Worm (Caenorhabditis elegans) whole organism, L3 larva: ENCODE results near the gene Y7A5A.13.

Experiments
- R02D3.7 ChIP-seq: fragments of 150-350 bp; optimal IDR thresholded peaks from 2 replicates; lab custom pipeline; 2014; ENCODE audit warnings: missing biosample characterization, missing genetic modification characterization
- ZK546.5 ChIP-seq: sonication (generic microtip); optimal IDR thresholded peaks from 2 replicates; lab custom pipeline; 2017; ENCODE audit warnings: missing biosample characterization, missing genetic modification characterization
- aly-2 ChIP-seq: fragments of 150-350 bp; optimal IDR thresholded peaks from 2 replicates; lab custom pipeline; 2014; ENCODE audit warnings: missing biosample characterization, missing genetic modification characterization
- ama-1 ChIP-seq: fragments of 150-350 bp; optimal IDR thresholded peaks from 2 replicates; lab custom pipeline; 2018
- ceh-16 ChIP-seq: sonication (generic microtip); optimal IDR thresholded peaks from 2 replicates; lab custom pipeline; 2017; ENCODE audit warnings: missing biosample characterization, missing genetic modification characterization
- ceh-28 ChIP-seq: fragments of 150-350 bp; optimal IDR thresholded peaks from 2 replicates; lab custom pipeline; 2014; ENCODE audit warnings: missing biosample characterization, missing genetic modification reagents, missing genetic modification characterization
- ceh-82 ChIP-seq: fragments of 150-350 bp; optimal IDR thresholded peaks from 2 replicates; lab custom pipeline; 2014; ENCODE audit warnings: missing biosample characterization, missing genetic modification characterization
- ceh-9 ChIP-seq: sonication (generic microtip); optimal IDR thresholded peaks from 2 replicates; lab custom pipeline; 2018; ENCODE audit warnings: missing biosample characterization, missing genetic modification characterization
- daf-12 ChIP-seq: fragments of 150-350 bp; optimal IDR thresholded peaks from 2 replicates; lab custom pipeline; 2014; ENCODE audit warnings: missing biosample characterization, missing genetic modification reagents, missing genetic modification characterization
- egl-5 ChIP-seq: fragments of 150-350 bp; optimal IDR thresholded peaks from 2 replicates; lab custom pipeline; 2017; ENCODE audit warnings: missing biosample characterization, missing genetic modification reagents, missing genetic modification characterization, inconsistent platforms
- elt-1 ChIP-seq: fragments of 150-350 bp; optimal IDR thresholded peaks from 2 replicates; lab custom pipeline; 2014; ENCODE audit warnings: missing biosample characterization, missing genetic modification characterization
- elt-2 ChIP-seq: sonication (generic microtip); optimal IDR thresholded peaks from 2 replicates; lab custom pipeline; 2016; ENCODE audit warnings: missing genetic modification reagents, mild to moderate bottlenecking, missing genetic modification characterization, missing compliant biosample characterization
- eor-1 ChIP-seq, 2 experiments: fragments of 150-350 bp; optimal IDR thresholded peaks; 2 replicates each; lab custom pipeline; 2014 to 2018; ENCODE audit warnings: missing biosample characterization in 2 of 2, missing genetic modification characterization in 2 of 2
- fkh-2 ChIP-seq: fragments of 150-350 bp; optimal IDR thresholded peaks from 2 replicates; lab custom pipeline; 2014; ENCODE audit warnings: missing biosample characterization, missing genetic modification reagents, missing genetic modification characterization
- fos-1 ChIP-seq: fragments of 150-350 bp; optimal IDR thresholded peaks from 2 replicates; lab custom pipeline; 2014; ENCODE audit warnings: missing biosample characterization, missing genetic modification characterization
- hmg-11 ChIP-seq: sonication (generic microtip); optimal IDR thresholded peaks from 2 replicates; lab custom pipeline; 2016; ENCODE audit warnings: missing genetic modification characterization, missing compliant biosample characterization
- jun-1 ChIP-seq: fragments of 150-350 bp; optimal IDR thresholded peaks from 2 replicates; lab custom pipeline; 2014; ENCODE audit warnings: missing biosample characterization, missing genetic modification reagents, missing genetic modification characterization
- lin-39 ChIP-seq: fragments of 150-350 bp; optimal IDR thresholded peaks from 2 replicates; lab custom pipeline; 2018; ENCODE audit warnings: missing biosample characterization, missing genetic modification reagents, missing genetic modification characterization
- lsy-12 ChIP-seq: sonication (generic microtip); optimal IDR thresholded peaks from 2 replicates; lab custom pipeline; 2016; ENCODE audit warnings: mild to moderate bottlenecking, missing genetic modification characterization, missing compliant biosample characterization
- mdl-1 ChIP-seq: fragments of 150-350 bp; optimal IDR thresholded peaks from 2 replicates; lab custom pipeline; 2014; ENCODE audit warnings: missing biosample characterization, missing genetic modification characterization
- nhr-11 ChIP-seq: fragments of 150-350 bp; optimal IDR thresholded peaks from 2 replicates; lab custom pipeline; 2014; ENCODE audit warnings: missing biosample characterization, missing genetic modification characterization
- nhr-12 ChIP-seq: fragments of 150-350 bp; optimal IDR thresholded peaks from 2 replicates; lab custom pipeline; 2014; ENCODE audit warnings: missing biosample characterization, missing genetic modification characterization
- nhr-23 ChIP-seq: fragments of 150-350 bp; optimal IDR thresholded peaks from 2 replicates; lab custom pipeline; 2014; ENCODE audit warnings: missing biosample characterization, missing genetic modification reagents, missing genetic modification characterization
- nhr-25 ChIP-seq: sonication (generic microtip); optimal IDR thresholded peaks from 2 replicates; lab custom pipeline; 2017; ENCODE audit warnings: missing biosample characterization, missing genetic modification characterization
- nhr-28 ChIP-seq: fragments of 150-350 bp; optimal IDR thresholded peaks from 2 replicates; lab custom pipeline; 2014; ENCODE audit warnings: missing biosample characterization, missing genetic modification characterization
- nhr-43 ChIP-seq: sonication (generic microtip); optimal IDR thresholded peaks from 2 replicates; lab custom pipeline; 2016; ENCODE audit warnings: mild to moderate bottlenecking, missing genetic modification characterization, missing compliant biosample characterization; ENCODE audit not compliant: poor library complexity, severe bottlenecking
- pqm-1 ChIP-seq: fragments of 150-350 bp; optimal IDR thresholded peaks from 2 replicates; lab custom pipeline; 2017; ENCODE audit warnings: missing biosample characterization, missing genetic modification characterization, inconsistent platforms
- sea-2 ChIP-seq: fragments of 150-350 bp; sonication (generic microtip); optimal IDR thresholded peaks from 4 replicates; lab custom pipeline; 2014; ENCODE audit warnings: missing biosample characterization, missing genetic modification reagents, missing genetic modification characterization
- skn-1 ChIP-seq: fragments of 150-350 bp; optimal IDR thresholded peaks from 2 replicates; lab custom pipeline; 2014; ENCODE audit warnings: missing biosample characterization, missing genetic modification characterization
- snpc-4 ChIP-seq: fragments of 150-350 bp; optimal IDR thresholded peaks from 2 replicates; lab custom pipeline; 2014; ENCODE audit warnings: missing biosample characterization, missing genetic modification characterization
- unc-62 ChIP-seq: fragments of 150-350 bp; sonication (generic microtip); optimal IDR thresholded peaks from 4 replicates; lab custom pipeline; 2014; ENCODE audit warnings: missing biosample characterization, missing genetic modification reagents, missing genetic modification characterization
- ztf-11 ChIP-seq: fragments of 150-350 bp; optimal IDR thresholded peaks from 2 replicates; lab custom pipeline; 2014; ENCODE audit warnings: missing biosample characterization, missing genetic modification characterization
- ztf-4 ChIP-seq: fragments of 150-350 bp; optimal IDR thresholded peaks from 2 replicates; lab custom pipeline; 2014; ENCODE audit warnings: missing biosample characterization, missing genetic modification characterization

Y7A5A.13 gene

ce11 chrX:15794977-15795376, 21.3 kb downstream of the Y7A5A.13 start, which contains the start of gene Y7A5A.10:
TSS of gene Y7A5A.10 (minus strand) at chrX:15795077.
- no peak for TF ChIP-seq aly-2 (tag; lab: Kevin White, UChicago)
- no peak for TF ChIP-seq unc-62 (GFP tag; lab: Kevin White, UChicago)
- TF ChIP-seq jun-1, result no peak
- no peak for TF ChIP-seq snpc-4 (tag; lab: Kevin White, UChicago)
- TF ChIP-seq ceh-82 (tag; lab: Kevin White, UChicago), result no peak
- no peak for TF ChIP-seq nhr-11
- TF ChIP-seq ceh-28, result no peak
- TF ChIP-seq daf-12 (tag; lab: Kevin White, UChicago), result no peak
- TF ChIP-seq ztf-4, result no peak
- no peak for TF ChIP-seq skn-1 (tag; lab: Kevin White, UChicago)
- no peak for TF ChIP-seq ceh-9 (tag; lab: Kevin White, UChicago)

- peak; percentile 6 for TF ChIP-seq lsy-12 (tag; lab: Kevin White, UChicago)
- TF ChIP-seq nhr-25 (tag; lab: Kevin White, UChicago), result peak; percentile 29
- TF ChIP-seq nhr-43 (tag; lab: Kevin White, UChicago), result peak; percentile 68
- TF ChIP-seq R02D3.7 (tag; lab: Kevin White, UChicago), result no peak
- TF ChIP-seq jun-1, result no peak
- peak; percentile 50 for TF ChIP-seq nhr-23 (tag; lab: Kevin White, UChicago)
Observed at ce11 chrX:15796633-15797032, 23.0 kb downstream of the Y7A5A.13 start.

- TF ChIP-seq lsy-12 (tag; lab: Kevin White, UChicago) (no peak), ztf-11 (no peak), elt-2 (tag; lab: Kevin White, UChicago) (peak; percentile 50), mdl-1 (tag; lab: Kevin White, UChicago) (no peak), snpc-4 (tag; lab: Kevin White, UChicago) (no peak), ZK546.5 (tag; lab: Kevin White, UChicago) (no peak), nhr-28 (tag; lab: Kevin White, UChicago) (no peak)
Observed at ce11 chrX:15799595-15799994, 25.9 kb downstream of the Y7A5A.13 start, which contains the start of gene Y7A5A.6. TSS of gene Y7A5A.6 (minus strand) at chrX:15799695.

- no peak for TF ChIP-seq skn-1 (tag; lab: Kevin White, UChicago)
- no peak for TF ChIP-seq ceh-28
- no peak for TF ChIP-seq egl-5
- no peak for TF ChIP-seq sea-2 (GFP tag; lab: Kevin White, UChicago)
- no peak for TF ChIP-seq nhr-43 (tag; lab: Kevin White, UChicago)
- TF ChIP-seq ZK546.5 (tag; lab: Kevin White, UChicago), result no peak
- TF ChIP-seq elt-1 (tag; lab: Kevin White, UChicago), result no peak
- TF ChIP-seq lsy-12 (tag; lab: Kevin White, UChicago), result no peak
- TF ChIP-seq fkh-2 (tag; lab: Kevin White, UChicago), result no peak
- no peak for TF ChIP-seq jun-1
- no peak for TF ChIP-seq unc-62 (GFP tag; lab: Kevin White, UChicago)
- no peak for TF ChIP-seq fos-1 (tag; lab: Kevin White, UChicago)
- TF ChIP-seq eor-1 (tag; optimal IDR thresholded peaks at IDR 0.05; lab: Kevin White, UChicago), result no peak
- no peak for TF ChIP-seq aly-2 (tag; lab: Kevin White, UChicago)
- no peak for TF ChIP-seq snpc-4 (tag; lab: Kevin White, UChicago)
- TF ChIP-seq nhr-12 (tag; lab: Kevin White, UChicago), result no peak
Observed at ce11 chrX:15801827-15802226, 28.2 kb downstream of the Y7A5A.13 start.

ce11 chrX:15804072-15804471, 30.4 kb downstream of the Y7A5A.13 start, which contains the start of gene Y7A5A.7:
TSS of gene Y7A5A.7 (minus strand) at chrX:15804172.
- TF ChIP-seq ztf-4 (no peak), daf-12 (tag; lab: Kevin White, UChicago) (no peak), ama-1 (lab: Kevin White, UChicago) (no peak), nhr-28 (tag; lab: Kevin White, UChicago) (no peak), pqm-1 (tag; lab: Kevin White, UChicago) (no peak), egl-5 (no peak), ceh-16 (tag; lab: Kevin White, UChicago) (no peak), lin-39 (tag; lab: Kevin White, UChicago) (no peak), unc-62 (GFP tag; lab: Kevin White, UChicago) (no peak)

ce11 chrX:15811341-15811740, 37.7 kb downstream of the Y7A5A.13 start:
- TF ChIP-seq hmg-11 (tag; lab: Kevin White, UChicago) (no peak), nhr-28 (tag; lab: Kevin White, UChicago) (no peak), elt-2 (tag; lab: Kevin White, UChicago) (no peak), ztf-11 (no peak)
